Worm (Caenorhabditis elegans) whole organism, young adult: ENCODE data around the gene F53E4.1.

Experiments
- F52B5.7 ChIP-seq: sonication (generic microtip); optimal IDR thresholded peaks from 2 replicates; lab custom pipeline; 2016; ENCODE audit warnings: mild to moderate bottlenecking, missing genetic modification characterization, missing compliant biosample characterization
- Y67H2A.10 ChIP-seq: fragments of 200-800 bp; sonication (Bioruptor generic); conservative IDR thresholded peaks from 2 replicates; pipeline ENCODE4 v1.3.6; 2022; ENCODE audit warnings: missing genetic modification reagents, missing genetic modification characterization, missing compliant biosample characterization
- madf-10 ChIP-seq: sonication (generic microtip); optimal IDR thresholded peaks from 2 replicates; lab custom pipeline; 2016; ENCODE audit warnings: mild to moderate bottlenecking, missing genetic modification characterization, missing compliant biosample characterization
- mel-28 ChIP-seq: sonication (generic microtip); optimal IDR thresholded peaks from 2 replicates; lab custom pipeline; 2016; ENCODE audit warnings: borderline replicate concordance, mild to moderate bottlenecking, missing genetic modification characterization, missing compliant biosample characterization
- rcor-1 ChIP-seq: fragments of 200-800 bp; sonication (Bioruptor generic); IDR thresholded peaks from 2 replicates; pipeline ENCODE4 v1.3.6; 2022; ENCODE audit warnings: missing genetic modification reagents, missing genetic modification characterization, missing compliant biosample characterization
- snpc-4 ChIP-seq, 5 experiments: fragments of 150-350 bp in 1 of 5; sonication (generic microtip) in 4 of 5; optimal IDR thresholded peaks; 2 replicates each; lab custom pipeline; 2014 to 2018; ENCODE audit warnings: missing genetic modification characterization in 5 of 5, missing biosample characterization in 3 of 5, antibody characterized with exemption in 2 of 5, mild to moderate bottlenecking in 2 of 5, missing compliant biosample characterization in 2 of 5, missing genotype in 2 of 5, moderate library complexity in 2 of 5, missing genetic modification reagents in 1 of 5
- ztf-18 ChIP-seq: sonication (generic microtip); optimal IDR thresholded peaks from 2 replicates; lab custom pipeline; 2016; ENCODE audit warnings: missing genotype, mild to moderate bottlenecking, missing genetic modification characterization, missing compliant biosample characterization
- ztf-28 ChIP-seq: fragments of 200-800 bp; sonication (Bioruptor generic); IDR thresholded peaks from 2 replicates; pipeline ENCODE4 v1.3.6; 2022; ENCODE audit warnings: missing genetic modification reagents, missing genetic modification characterization, missing compliant biosample characterization

DNA sequence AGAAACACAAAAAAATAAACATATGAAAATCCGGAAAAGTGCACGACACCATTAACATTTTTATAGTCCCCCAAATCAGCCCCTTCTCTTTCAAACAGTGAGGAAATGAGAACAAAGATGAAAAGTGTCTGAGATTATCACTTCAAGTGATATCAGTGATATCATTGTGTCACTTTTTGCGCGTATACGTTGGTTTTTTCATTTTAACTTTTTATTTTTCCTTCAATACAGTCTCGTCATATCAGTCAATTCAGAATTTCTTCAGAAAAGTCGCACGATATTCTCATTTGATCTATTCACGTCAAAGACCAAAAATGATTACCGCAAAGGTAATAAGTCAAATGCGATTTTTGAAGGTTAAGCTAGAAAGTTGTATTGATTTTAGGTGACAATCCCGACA, 36.6 kb upstream of the F53E4.1 start, which contains the start of gene twk-34:
- no peak for TF ChIP-seq ztf-28 (GFP tag; lab: Robert Waterston, UW)
- no peak for TF ChIP-seq madf-10 (tag; lab: Kevin White, UChicago)
- no peak for TF ChIP-seq F52B5.7 (tag; lab: Kevin White, UChicago)
- no peak for TF ChIP-seq ztf-18 (tag; lab: Kevin White, UChicago)
- no peak for TF ChIP-seq mel-28 (tag; lab: Kevin White, UChicago)
- no peak for TF ChIP-seq snpc-4 (GFP tag; optimal IDR thresholded peaks at IDR 0.05; lab: Kevin White, UChicago)
- TF ChIP-seq snpc-4 (tag; optimal IDR thresholded peaks at IDR 0.05; lab: Kevin White, UChicago), result no peak
- no peak for TF ChIP-seq Y67H2A.10 (GFP tag; lab: Robert Waterston, UW)
- no peak for TF ChIP-seq rcor-1
